Worm (Caenorhabditis elegans) whole organism, late embryonic: ENCODE measurements around the gene srb-17.

Source experiments
- C38D4.7 ChIP-seq: fragments of 200-800 bp; sonication (Bioruptor generic); optimal IDR thresholded peaks from 2 replicates; lab custom pipeline; 2018; ENCODE audit warnings: mild to moderate bottlenecking, missing genetic modification characterization, moderate library complexity, missing compliant biosample characterization
- K02D7.2 ChIP-seq: sonication (generic microtip); optimal IDR thresholded peaks from 2 replicates; lab custom pipeline; 2017; ENCODE audit warnings: mild to moderate bottlenecking, missing genetic modification characterization, missing compliant biosample characterization
- T23F11.4 ChIP-seq: fragments of 200-800 bp; sonication (Bioruptor generic); optimal IDR thresholded peaks from 2 replicates; lab custom pipeline; 2018; ENCODE audit warnings: mild to moderate bottlenecking, missing genetic modification characterization, missing compliant biosample characterization
- ahr-1 ChIP-seq: sonication (generic microtip); optimal IDR thresholded peaks from 2 replicates; lab custom pipeline; 2016; ENCODE audit warnings: missing genetic modification characterization, missing compliant biosample characterization
- ceh-2 ChIP-seq: sonication (generic microtip); optimal IDR thresholded peaks from 2 replicates; lab custom pipeline; 2016; ENCODE audit warnings: missing genotype, missing genetic modification characterization, missing compliant biosample characterization
- ceh-22 ChIP-seq: sonication (generic microtip); optimal IDR thresholded peaks from 2 replicates; lab custom pipeline; 2017; ENCODE audit warnings: missing biosample characterization, missing genetic modification characterization
- ceh-48 ChIP-seq: sonication (generic microtip); optimal IDR thresholded peaks from 2 replicates; lab custom pipeline; 2016; ENCODE audit warnings: missing genetic modification characterization, inconsistent platforms, missing compliant biosample characterization
- ceh-9 ChIP-seq: sonication (generic microtip); optimal IDR thresholded peaks from 2 replicates; lab custom pipeline; 2016; ENCODE audit warnings: mild to moderate bottlenecking, missing genetic modification characterization, inconsistent platforms, missing compliant biosample characterization
- che-1 ChIP-seq: sonication (generic microtip); optimal IDR thresholded peaks from 2 replicates; lab custom pipeline; 2016; ENCODE audit warnings: mild to moderate bottlenecking, missing genetic modification characterization, missing compliant biosample characterization
- dve-1 ChIP-seq: sonication (generic microtip); optimal IDR thresholded peaks from 2 replicates; lab custom pipeline; 2017; ENCODE audit warnings: antibody characterized with exemption, mild to moderate bottlenecking, missing genetic modification characterization, missing compliant biosample characterization
- elt-2 ChIP-seq: sonication (generic microtip); optimal IDR thresholded peaks from 2 replicates; lab custom pipeline; 2016; ENCODE audit warnings: missing genetic modification reagents, missing genetic modification characterization, missing compliant biosample characterization
- elt-4 ChIP-seq: sonication (generic microtip); optimal IDR thresholded peaks from 2 replicates; lab custom pipeline; 2016; ENCODE audit warnings: missing genetic modification characterization, missing compliant biosample characterization
- eyg-1 ChIP-seq: sonication (generic microtip); optimal IDR thresholded peaks from 2 replicates; lab custom pipeline; 2016; ENCODE audit warnings: missing genotype, missing genetic modification characterization, missing compliant biosample characterization
- fax-1 ChIP-seq: sonication (generic microtip); optimal IDR thresholded peaks from 2 replicates; lab custom pipeline; 2016; ENCODE audit warnings: missing genotype, missing genetic modification characterization, missing compliant biosample characterization
- gmeb-2 ChIP-seq: sonication (generic microtip); optimal IDR thresholded peaks from 2 replicates; lab custom pipeline; 2016; ENCODE audit warnings: missing genetic modification characterization, inconsistent platforms, missing compliant biosample characterization
- hlh-13 ChIP-seq: fragments of 200-800 bp; sonication (Bioruptor generic); optimal IDR thresholded peaks from 2 replicates; lab custom pipeline; 2018; ENCODE audit warnings: mild to moderate bottlenecking, missing genetic modification characterization, missing compliant biosample characterization
- hlh-15 ChIP-seq: sonication (generic microtip); optimal IDR thresholded peaks from 2 replicates; lab custom pipeline; 2016; ENCODE audit warnings: missing genetic modification characterization, missing compliant biosample characterization
- hlh-8 ChIP-seq: sonication (generic microtip); optimal IDR thresholded peaks from 2 replicates; lab custom pipeline; 2016; ENCODE audit warnings: missing genotype, missing genetic modification characterization, missing compliant biosample characterization
- mec-3 ChIP-seq: sonication (generic microtip); optimal IDR thresholded peaks from 2 replicates; lab custom pipeline; 2016; ENCODE audit warnings: borderline replicate concordance, missing genetic modification characterization, missing compliant biosample characterization
- nfya-1 ChIP-seq: sonication (generic microtip); optimal IDR thresholded peaks from 2 replicates; lab custom pipeline; 2017; ENCODE audit warnings: missing genetic modification characterization, mild to moderate bottlenecking, missing compliant biosample characterization, antibody characterized with exemption, moderate library complexity
- nhr-11 ChIP-seq: fragments of 150-350 bp; optimal IDR thresholded peaks from 2 replicates; lab custom pipeline; 2014; ENCODE audit warnings: missing biosample characterization, missing genetic modification characterization
- nhr-232 ChIP-seq: sonication (generic microtip); optimal IDR thresholded peaks from 2 replicates; lab custom pipeline; 2016; ENCODE audit warnings: missing genetic modification characterization, missing compliant biosample characterization
- npax-4 ChIP-seq: sonication (generic microtip); optimal IDR thresholded peaks from 2 replicates; lab custom pipeline; 2016; ENCODE audit warnings: missing genetic modification characterization, missing compliant biosample characterization
- pag-3 ChIP-seq: sonication (generic microtip); optimal IDR thresholded peaks from 2 replicates; lab custom pipeline; 2016; ENCODE audit warnings: missing compliant biosample characterization, missing genetic modification characterization, borderline replicate concordance
- pat-9 ChIP-seq: fragments of 200-800 bp; sonication (Bioruptor generic); optimal IDR thresholded peaks from 2 replicates; lab custom pipeline; 2018; ENCODE audit warnings: mild to moderate bottlenecking, missing genetic modification characterization, moderate library complexity, missing compliant biosample characterization
- pax-1 ChIP-seq: fragments of 150-350 bp; optimal IDR thresholded peaks from 2 replicates; lab custom pipeline; 2014; ENCODE audit warnings: missing biosample characterization, missing genetic modification characterization
- pha-2 ChIP-seq: sonication (generic microtip); optimal IDR thresholded peaks from 2 replicates; lab custom pipeline; 2017; ENCODE audit warnings: mild to moderate bottlenecking, missing genetic modification characterization, missing compliant biosample characterization
- pha-4 ChIP-seq: fragments of 150-350 bp; optimal IDR thresholded peaks from 2 replicates; lab custom pipeline; 2018; ENCODE audit warnings: missing biosample characterization, missing genetic modification reagents, missing genetic modification characterization
- pqm-1 ChIP-seq: sonication (generic microtip); optimal IDR thresholded peaks from 2 replicates; lab custom pipeline; 2016; ENCODE audit warnings: missing genetic modification characterization, missing compliant biosample characterization
- sdc-2 ChIP-seq: sonication (generic microtip); optimal IDR thresholded peaks from 2 replicates; lab custom pipeline; 2016; ENCODE audit warnings: missing genotype, missing genetic modification characterization, missing compliant biosample characterization
- syd-9 ChIP-seq: sonication (generic microtip); optimal IDR thresholded peaks from 2 replicates; lab custom pipeline; 2016; ENCODE audit warnings: mild to moderate bottlenecking, missing genetic modification characterization, moderate library complexity, missing compliant biosample characterization
- tbx-2 ChIP-seq: sonication (generic microtip); optimal IDR thresholded peaks from 2 replicates; lab custom pipeline; 2016; ENCODE audit warnings: missing genetic modification characterization, missing compliant biosample characterization
- tbx-7 ChIP-seq: sonication (generic microtip); optimal IDR thresholded peaks from 2 replicates; lab custom pipeline; 2016; ENCODE audit warnings: missing genotype, missing genetic modification characterization, missing compliant biosample characterization
- ttx-3 ChIP-seq: sonication (generic microtip); optimal IDR thresholded peaks from 2 replicates; lab custom pipeline; 2016; ENCODE audit warnings: missing genetic modification reagents, missing genetic modification characterization, missing compliant biosample characterization
- unc-3 ChIP-seq, 2 experiments: fragments of 200-800 bp in 1 of 2; sonication (Bioruptor generic) in 1 of 2; sonication (generic microtip) in 1 of 2; conservative IDR thresholded peaks in 1 of 2; optimal IDR thresholded peaks in 1 of 2; 2 replicates each; pipeline versions ENCODE4 v1.3.6 to Lab custom; 2016 to 2022; ENCODE audit warnings: missing compliant biosample characterization in 2 of 2, missing genetic modification characterization in 2 of 2, missing genetic modification reagents in 1 of 2
- unc-55 ChIP-seq: sonication (generic microtip); optimal IDR thresholded peaks from 2 replicates; lab custom pipeline; 2017; ENCODE audit warnings: missing biosample characterization, missing genetic modification reagents, missing genetic modification characterization
- ztf-16 ChIP-seq: sonication (generic microtip); optimal IDR thresholded peaks from 2 replicates; lab custom pipeline; 2017; ENCODE audit warnings: missing genetic modification characterization, missing compliant biosample characterization

The srb-17 gene

DNA sequence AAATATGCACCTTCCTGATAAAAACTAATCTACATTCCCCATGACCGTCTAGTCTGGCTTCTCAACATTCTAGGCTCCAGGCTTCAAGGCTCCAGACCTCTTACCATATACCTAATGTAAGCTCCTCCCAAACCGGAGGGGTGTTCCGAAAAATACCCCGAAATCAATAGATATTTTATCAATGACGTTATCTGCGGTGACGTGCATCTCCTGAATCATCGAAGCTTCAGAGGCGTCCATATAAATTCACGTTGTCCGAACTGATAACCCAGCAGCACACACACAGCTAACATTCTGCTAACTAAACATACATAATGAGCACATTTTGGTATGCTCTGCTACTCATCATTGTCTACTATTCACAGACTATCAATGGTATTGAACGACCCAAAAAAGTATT, 12.5 kb upstream of the srb-17 start, which contains the start of gene ugt-44:
ugt-44 (plus strand) TSS at position 248 of the 400 bp plus-strand sequence.
- TF ChIP-seq fax-1 (tag; lab: Kevin White, UChicago) (no peak), elt-2 (tag; lab: Kevin White, UChicago) (no peak), ttx-3 (no peak), sdc-2 (tag; lab: Kevin White, UChicago) (no peak), hlh-13 (GFP tag; lab: Kevin White, UChicago) (no peak), ceh-48 (tag; lab: Kevin White, UChicago) (no peak), eyg-1 (no peak), ceh-9 (no peak), unc-55 (GFP tag; lab: Kevin White, UChicago) (no peak), pag-3 (tag; lab: Kevin White, UChicago) (no peak)

DNA sequence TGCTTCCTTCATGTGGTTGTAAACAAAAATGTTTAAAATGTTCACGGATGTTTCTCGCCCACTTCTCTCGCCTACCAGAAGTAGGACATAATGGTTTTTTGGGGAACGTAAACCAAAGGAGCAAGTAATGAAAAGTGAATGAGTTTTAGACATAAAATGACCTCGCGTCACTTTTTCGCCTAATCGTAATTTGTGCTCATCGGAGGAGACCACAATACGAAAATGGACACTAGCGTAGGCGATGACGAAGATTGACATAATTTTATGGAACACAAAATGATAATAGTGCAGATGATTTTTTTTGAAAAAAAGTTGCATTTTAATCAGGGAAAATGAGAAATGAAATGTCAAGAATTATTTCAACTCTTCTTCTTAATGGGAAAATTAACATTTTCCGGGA, 11.6 kb upstream of the srb-17 start:
- TF ChIP-seq hlh-15 (tag; lab: Kevin White, UChicago): no peak
- TF ChIP-seq ztf-16 (tag; lab: Kevin White, UChicago): no peak
- no peak for TF ChIP-seq nfya-1 (tag; lab: Kevin White, UChicago)
- TF ChIP-seq dve-1 (tag; lab: Kevin White, UChicago): no peak
- no peak for TF ChIP-seq pqm-1 (tag; lab: Kevin White, UChicago)
- TF ChIP-seq ahr-1 (tag; lab: Kevin White, UChicago): no peak
- no peak for TF ChIP-seq hlh-13 (GFP tag; lab: Kevin White, UChicago)
- no peak for TF ChIP-seq K02D7.2

DNA sequence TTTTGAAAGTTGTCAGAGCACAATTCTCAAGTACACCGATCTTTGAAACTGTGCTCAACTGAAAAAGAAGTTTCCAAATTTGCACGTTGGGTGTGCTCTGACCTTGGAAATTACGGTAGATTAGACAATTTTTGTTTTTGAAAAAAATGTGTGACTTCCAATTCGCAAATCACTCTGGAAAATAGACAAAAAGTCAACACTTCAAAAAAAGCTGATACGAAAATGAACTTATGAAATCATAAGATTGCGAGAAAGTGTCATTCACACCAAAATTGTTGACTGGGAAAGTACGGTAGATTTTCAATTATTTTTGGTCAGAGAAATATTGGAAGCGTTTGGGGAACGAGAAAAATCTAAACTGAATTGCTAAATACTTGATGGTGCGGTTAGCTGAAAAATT, 10.3 kb upstream of the srb-17 start:
- TF ChIP-seq pha-4 (tag; lab: Kevin White, UChicago) (no peak), npax-4 (tag; lab: Kevin White, UChicago) (no peak), ztf-16 (tag; lab: Kevin White, UChicago) (no peak), pha-2 (no peak), nhr-11 (no peak), tbx-7 (tag; lab: Kevin White, UChicago) (no peak), gmeb-2 (tag; lab: Kevin White, UChicago) (no peak), ceh-2 (tag; lab: Kevin White, UChicago) (no peak), ttx-3 (no peak), syd-9 (tag; lab: Kevin White, UChicago) (no peak), T23F11.4 (GFP tag; lab: Kevin White, UChicago) (no peak)

DNA sequence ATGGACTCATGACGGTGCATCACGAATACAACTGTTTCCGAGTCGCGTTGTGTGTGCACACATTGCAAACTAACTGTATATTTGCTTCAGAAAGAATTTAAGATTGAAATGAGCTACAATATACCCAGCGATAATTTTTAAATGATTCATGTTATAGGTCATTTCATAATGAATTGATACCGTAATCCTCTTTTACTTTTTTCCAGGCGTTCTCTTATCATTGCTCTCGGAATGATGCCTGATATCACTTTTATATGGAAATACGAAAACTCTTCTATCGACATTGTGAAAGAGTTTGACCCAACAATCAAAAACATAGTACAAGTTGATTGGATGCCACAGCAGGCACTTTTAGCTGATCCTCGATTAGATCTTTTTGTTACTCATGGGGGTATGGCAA, 9.4 kb upstream of the srb-17 start:
- TF ChIP-seq unc-3 (GFP tag; conservative IDR thresholded peaks at IDR 0.05; lab: Robert Waterston, UW) (no peak), unc-3 (tag; optimal IDR thresholded peaks at IDR 0.05; lab: Kevin White, UChicago) (no peak), tbx-7 (tag; lab: Kevin White, UChicago) (no peak), hlh-8 (tag; lab: Kevin White, UChicago) (no peak), che-1 (tag; lab: Kevin White, UChicago) (no peak), pax-1 (tag; lab: Kevin White, UChicago) (no peak), ahr-1 (tag; lab: Kevin White, UChicago) (no peak), elt-4 (tag; lab: Kevin White, UChicago) (no peak), pag-3 (tag; lab: Kevin White, UChicago) (no peak), nhr-11 (no peak), tbx-2 (tag; lab: Kevin White, UChicago) (no peak), mec-3 (tag; lab: Kevin White, UChicago) (no peak), hlh-13 (GFP tag; lab: Kevin White, UChicago) (no peak), C38D4.7 (GFP tag; lab: Kevin White, UChicago) (no peak), eyg-1 (no peak)

DNA sequence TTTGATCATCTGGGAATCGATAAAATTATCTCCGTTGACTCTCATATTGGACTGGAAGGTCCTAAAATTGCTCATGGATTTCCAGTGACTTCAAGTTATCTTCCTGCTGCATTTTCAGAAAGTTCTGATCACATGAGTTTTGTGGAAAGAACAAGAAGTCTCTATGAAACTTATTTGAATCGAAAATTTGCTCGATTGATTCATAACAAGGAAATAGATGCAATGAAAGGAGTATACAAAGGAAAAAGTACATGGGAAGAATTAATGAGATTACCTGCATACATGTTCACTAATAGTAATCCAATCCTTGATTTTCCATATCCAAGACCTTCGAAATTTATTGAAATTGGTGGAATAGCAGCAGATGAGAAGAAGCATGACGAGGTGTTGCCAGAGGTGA, 8.7 kb upstream of the srb-17 start:
- no peak for TF ChIP-seq ceh-22
- no peak for TF ChIP-seq ceh-48 (tag; lab: Kevin White, UChicago)
- no peak for TF ChIP-seq pat-9 (tag; lab: Kevin White, UChicago)
- no peak for TF ChIP-seq nhr-232 (tag; lab: Kevin White, UChicago)
- TF ChIP-seq sdc-2 (tag; lab: Kevin White, UChicago): no peak
